Worm (Caenorhabditis elegans) whole organism, early embryonic: Measurements from ENCODE around the gene C29A12.1.

Source experiments
- B0310.2 ChIP-seq: sonication (generic microtip); optimal IDR thresholded peaks from 2 replicates; lab custom pipeline; 2016; ENCODE audit warnings: mild to moderate bottlenecking, missing genetic modification characterization, missing compliant biosample characterization
- F13C5.2 ChIP-seq: sonication (generic microtip); optimal IDR thresholded peaks from 2 replicates; lab custom pipeline; 2017; ENCODE audit warnings: mild to moderate bottlenecking, missing genetic modification characterization, inconsistent platforms, missing compliant biosample characterization
- aly-1 ChIP-seq: sonication (generic microtip); optimal IDR thresholded peaks from 2 replicates; lab custom pipeline; 2016; ENCODE audit warnings: missing genetic modification characterization, missing compliant biosample characterization
- ama-1 ChIP-seq: fragments of 150-350 bp; optimal IDR thresholded peaks from 2 replicates; lab custom pipeline; 2014
- ceh-13 ChIP-seq: fragments of 200-800 bp; sonication (Bioruptor generic); optimal IDR thresholded peaks from 2 replicates; lab custom pipeline; 2018; ENCODE audit warnings: mild to moderate bottlenecking, missing genetic modification characterization, missing compliant biosample characterization
- ceh-36 ChIP-seq: sonication (generic microtip); optimal IDR thresholded peaks from 2 replicates; lab custom pipeline; 2016; ENCODE audit warnings: missing genetic modification characterization, inconsistent platforms, missing compliant biosample characterization
- ets-7 ChIP-seq: sonication (generic microtip); optimal IDR thresholded peaks from 2 replicates; lab custom pipeline; 2016; ENCODE audit warnings: missing genotype, missing genetic modification characterization, missing compliant biosample characterization
- flt-1 ChIP-seq: fragments of 200-800 bp; sonication (Bioruptor generic); IDR thresholded peaks from 2 replicates; pipeline ENCODE4 v1.3.6; 2022; ENCODE audit warnings: missing genetic modification characterization, missing compliant biosample characterization
- hmbx-1 ChIP-seq: sonication (generic microtip); optimal IDR thresholded peaks from 2 replicates; lab custom pipeline; 2016; ENCODE audit warnings: mild to moderate bottlenecking, missing genetic modification characterization, missing compliant biosample characterization
- hmg-4 ChIP-seq: fragments of 200-800 bp; sonication (Bioruptor generic); optimal IDR thresholded peaks from 2 replicates; lab custom pipeline; 2018; ENCODE audit warnings: mild to moderate bottlenecking, missing genetic modification characterization, missing compliant biosample characterization
- hnd-1 ChIP-seq: sonication (generic microtip); optimal IDR thresholded peaks from 2 replicates; lab custom pipeline; 2016; ENCODE audit warnings: missing genetic modification characterization, missing compliant biosample characterization
- pes-1 ChIP-seq: fragments of 200-800 bp; sonication (Bioruptor generic); IDR thresholded peaks from 2 replicates; pipeline ENCODE4 v1.3.6; 2022; ENCODE audit warnings: missing genetic modification reagents, missing genetic modification characterization, missing compliant biosample characterization
- scrt-1 ChIP-seq: fragments of 200-800 bp; sonication (Bioruptor generic); IDR thresholded peaks from 2 replicates; pipeline ENCODE4 v1.3.6; 2022; ENCODE audit warnings: missing genetic modification characterization, missing compliant biosample characterization
- sea-1 ChIP-seq: fragments of 200-800 bp; sonication (Bioruptor generic); conservative IDR thresholded peaks from 2 replicates; pipeline ENCODE4 v1.3.6; 2022; ENCODE audit warnings: missing genetic modification characterization, missing compliant biosample characterization
- tbx-11 ChIP-seq: fragments of 200-800 bp; sonication (Bioruptor generic); IDR thresholded peaks from 2 replicates; pipeline ENCODE4 v1.3.6; 2022; ENCODE audit warnings: missing genetic modification characterization, missing compliant biosample characterization
- tbx-37 ChIP-seq: fragments of 200-800 bp; sonication (Bioruptor generic); conservative IDR thresholded peaks from 2 replicates; pipeline ENCODE4 v1.3.6; 2022; ENCODE audit warnings: missing genetic modification reagents, missing genetic modification characterization, missing compliant biosample characterization
- tra-4 ChIP-seq: sonication (generic microtip); optimal IDR thresholded peaks from 2 replicates; lab custom pipeline; 2017; ENCODE audit warnings: missing genetic modification characterization, missing compliant biosample characterization

The C29A12.1 gene

ce11 chrV:10794463-10794862 is 18.8 kb downstream of the C29A12.1 start:
- no peak for TF ChIP-seq flt-1 (GFP tag; lab: Robert Waterston, UW)
- TF ChIP-seq tbx-37: no peak
- TF ChIP-seq ets-7: no peak
- no peak for TF ChIP-seq hmg-4
- no peak for TF ChIP-seq ceh-13 (GFP tag; lab: Kevin White, UChicago)
- no peak for TF ChIP-seq hnd-1
- TF ChIP-seq B0310.2 (tag; lab: Kevin White, UChicago): no peak
- TF ChIP-seq pes-1 (GFP tag; lab: Robert Waterston, UW): no peak
- TF ChIP-seq ama-1: no peak
- no peak for TF ChIP-seq sea-1
- no peak for TF ChIP-seq tbx-11 (GFP tag; lab: Robert Waterston, UW)
- no peak for TF ChIP-seq aly-1
- no peak for TF ChIP-seq ceh-36 (tag; lab: Kevin White, UChicago)
- TF ChIP-seq F13C5.2 (tag; lab: Kevin White, UChicago): no peak

- TF ChIP-seq hmbx-1 (no peak), B0310.2 (tag; lab: Kevin White, UChicago) (no peak), scrt-1 (no peak), hnd-1 (no peak), ets-7 (no peak), tra-4 (tag; lab: Kevin White, UChicago) (no peak), ceh-36 (tag; lab: Kevin White, UChicago) (no peak)
Measured at ce11 chrV:10793498-10793897, 19.8 kb downstream of the C29A12.1 start, which contains the start of gene ule-3. Gene ule-3, plus strand, starts transcription at chrV:10793798.

DNA sequence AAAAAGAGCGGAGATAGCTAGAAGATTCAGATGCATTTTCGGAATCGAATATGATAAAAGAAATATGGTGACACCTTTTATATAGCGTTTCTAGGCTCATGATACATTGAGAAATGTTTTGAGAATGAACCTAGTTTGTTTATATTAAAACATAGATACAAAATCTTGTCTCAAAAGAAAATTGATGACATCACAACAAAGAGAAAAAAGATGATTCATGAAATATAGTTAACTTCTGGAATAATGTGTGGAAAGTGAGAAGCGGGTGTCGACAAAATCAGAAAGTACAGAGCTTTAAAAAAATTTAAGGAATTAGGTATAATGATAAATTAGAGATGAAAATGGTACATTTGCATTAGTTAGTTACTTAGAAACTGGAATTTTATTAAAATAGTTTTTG is 20.5 kb downstream of the C29A12.1 start, which contains the start of gene D1054.10:
Gene D1054.10 (minus strand): TSS at position 101 of the 400 bp plus-strand sequence.
- no peak for TF ChIP-seq tra-4 (tag; lab: Kevin White, UChicago)
- TF ChIP-seq hmbx-1: no peak
- no peak for TF ChIP-seq ets-7
- no peak for TF ChIP-seq aly-1
- no peak for TF ChIP-seq scrt-1
- no peak for TF ChIP-seq pes-1 (GFP tag; lab: Robert Waterston, UW)
- no peak for TF ChIP-seq ceh-13 (GFP tag; lab: Kevin White, UChicago)
- TF ChIP-seq F13C5.2 (tag; lab: Kevin White, UChicago): no peak
- no peak for TF ChIP-seq B0310.2 (tag; lab: Kevin White, UChicago)
- TF ChIP-seq tbx-37: no peak

ce11 chrV:10790921-10791320 is 22.4 kb downstream of the C29A12.1 start, which contains the start of gene D1054.9:
Gene D1054.9, minus strand, starts transcription at chrV:10791057.
- TF ChIP-seq ama-1 (no peak), pes-1 (GFP tag; lab: Robert Waterston, UW) (no peak), hmg-4 (no peak), hmbx-1 (no peak), aly-1 (no peak), B0310.2 (tag; lab: Kevin White, UChicago) (no peak), sea-1 (no peak), ets-7 (no peak), scrt-1 (no peak), ceh-36 (tag; lab: Kevin White, UChicago) (no peak), tra-4 (tag; lab: Kevin White, UChicago) (no peak), tbx-11 (GFP tag; lab: Robert Waterston, UW) (no peak), F13C5.2 (tag; lab: Kevin White, UChicago) (no peak), tbx-37 (no peak), ceh-13 (GFP tag; lab: Kevin White, UChicago) (no peak), flt-1 (GFP tag; lab: Robert Waterston, UW) (no peak)

- no peak for TF ChIP-seq aly-1
- no peak for TF ChIP-seq ceh-36 (tag; lab: Kevin White, UChicago)
- no peak for TF ChIP-seq B0310.2 (tag; lab: Kevin White, UChicago)
- no peak for TF ChIP-seq F13C5.2 (tag; lab: Kevin White, UChicago)
- no peak for TF ChIP-seq pes-1 (GFP tag; lab: Robert Waterston, UW)
- no peak for TF ChIP-seq flt-1 (GFP tag; lab: Robert Waterston, UW)
- TF ChIP-seq hmg-4: no peak
- no peak for TF ChIP-seq hnd-1
- TF ChIP-seq tbx-37: no peak
Measured at ce11 chrV:10784011-10784410, 29.3 kb downstream of the C29A12.1 start, which contains the start of gene D1054.8. Gene D1054.8, plus strand, starts transcription at chrV:10784311.

ce11 chrV:10776528-10777055 is 36.7 kb downstream of the C29A12.1 start, which contains the start of gene D1054.5:
Gene D1054.5, minus strand, starts transcription at chrV:10776578.
- TF ChIP-seq ceh-13 (GFP tag; lab: Kevin White, UChicago) (no peak), tbx-11 (GFP tag; lab: Robert Waterston, UW) (no peak), ceh-36 (tag; lab: Kevin White, UChicago) (no peak), tbx-37 (no peak), pes-1 (GFP tag; lab: Robert Waterston, UW) (no peak), hmg-4 (no peak), hmbx-1 (no peak), hnd-1 (no peak), B0310.2 (tag; lab: Kevin White, UChicago) (no peak), flt-1 (GFP tag; lab: Robert Waterston, UW) (no peak), ama-1 (no peak), aly-1 (no peak)

DNA sequence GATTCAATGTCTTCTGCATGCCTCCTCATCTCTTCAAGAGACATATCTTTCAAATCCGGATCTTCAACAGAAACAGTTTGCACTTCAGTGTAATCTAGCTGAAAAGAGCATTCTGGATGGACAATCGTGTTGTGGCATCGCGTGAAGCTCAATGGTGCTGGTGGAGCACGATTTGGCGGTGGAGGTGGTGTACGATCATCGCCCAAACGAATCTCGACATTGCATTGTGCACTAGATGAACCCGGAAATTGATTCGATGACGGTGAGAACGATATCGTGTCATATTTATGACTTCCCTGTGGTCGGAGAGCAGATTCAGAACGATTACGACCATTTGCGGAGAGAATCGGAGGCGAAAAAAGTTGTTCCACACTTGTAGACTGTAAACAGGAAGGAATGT is 40.1 kb downstream of the C29A12.1 start:
- no peak for TF ChIP-seq hmg-4
- TF ChIP-seq aly-1: no peak
- no peak for TF ChIP-seq tbx-37
- TF ChIP-seq tra-4 (tag; lab: Kevin White, UChicago): no peak
- no peak for TF ChIP-seq ceh-36 (tag; lab: Kevin White, UChicago)
- no peak for TF ChIP-seq ceh-13 (GFP tag; lab: Kevin White, UChicago)
- TF ChIP-seq tbx-11 (GFP tag; lab: Robert Waterston, UW): no peak
- TF ChIP-seq hnd-1: no peak
- TF ChIP-seq sea-1: no peak

ce11 chrV:10771390-10771789 is 41.9 kb downstream of the C29A12.1 start, which contains the start of gene D1054.3:
Gene D1054.3, plus strand, starts transcription at chrV:10771451.
- TF ChIP-seq hnd-1: no peak
- no peak for TF ChIP-seq ceh-13 (GFP tag; lab: Kevin White, UChicago)
- TF ChIP-seq hmbx-1: no peak
- TF ChIP-seq ceh-36 (tag; lab: Kevin White, UChicago): no peak
- TF ChIP-seq pes-1 (GFP tag; lab: Robert Waterston, UW): no peak
- TF ChIP-seq sea-1: no peak
- TF ChIP-seq ama-1: no peak
- no peak for TF ChIP-seq scrt-1
- no peak for TF ChIP-seq tra-4 (tag; lab: Kevin White, UChicago)
- no peak for TF ChIP-seq flt-1 (GFP tag; lab: Robert Waterston, UW)
- no peak for TF ChIP-seq F13C5.2 (tag; lab: Kevin White, UChicago)
- no peak for TF ChIP-seq tbx-11 (GFP tag; lab: Robert Waterston, UW)
- TF ChIP-seq B0310.2 (tag; lab: Kevin White, UChicago): no peak
- TF ChIP-seq tbx-37: no peak
- TF ChIP-seq hmg-4: no peak
- no peak for TF ChIP-seq aly-1
- TF ChIP-seq ets-7: no peak
